Fruit fly (Drosophila melanogaster): Measurements from ENCODE around the gene CG10512.
A peak's percentile ranks its signal among the peaks of the same experiment; 100 is the strongest.

CG10512 gene

dm6 chr3L:21251381-21251780 lies 48.7 kb downstream of the CG10512 start (continued):
- TF ChIP-seq Met (GFP tag; optimal IDR thresholded peaks at IDR 0.05), result peak; percentile 50
- peak; percentile 40 for TF ChIP-seq CG31627 (GFP tag; optimal IDR thresholded peaks at IDR 0.05)
- TF ChIP-seq Sox102F (GFP tag; optimal IDR thresholded peaks at IDR 0.05), result peak; percentile 29
- peak; percentile 61 for TF ChIP-seq CG8632 (GFP tag; optimal IDR thresholded peaks at IDR 0.05)
- peak; percentile 69 for TF ChIP-seq CG15336 (GFP tag; IDR thresholded peaks at IDR 0.05)
- TF ChIP-seq Hr39 (GFP tag; optimal IDR thresholded peaks at IDR 0.05), result peak; percentile 45
- peak; percentile 35 for TF ChIP-seq dac (GFP tag; optimal IDR thresholded peaks at IDR 0.05)
- peak; percentile 50 for TF ChIP-seq CG34406 (GFP tag; optimal IDR thresholded peaks at IDR 0.05)
- peak; percentile 71 for TF ChIP-seq Ets96B (tag; optimal IDR thresholded peaks at IDR 0.05)
- TF ChIP-seq Ets21C (GFP tag; optimal IDR thresholded peaks at IDR 0.05), result peak; percentile 9
- TF ChIP-seq fd85E (GFP tag; optimal IDR thresholded peaks at IDR 0.05), result no peak
- TF ChIP-seq eg (GFP tag; IDR thresholded peaks at IDR 0.05), result 0 out of 3 replicates have a peak, but pooled peaks have one; percentile 50
- peak; percentile 43 for TF ChIP-seq Sox15 (GFP tag; optimal IDR thresholded peaks at IDR 0.05)
- TF ChIP-seq ss (GFP tag; optimal IDR thresholded peaks at IDR 0.05), result peak; percentile 60 to 85
- peak; percentile 56 for TF ChIP-seq esn (GFP tag; optimal IDR thresholded peaks at IDR 0.05)
- peak; percentile 36 for TF ChIP-seq CG6276 (GFP tag; optimal IDR thresholded peaks at IDR 0.05)
- TF ChIP-seq CG32006 (GFP tag; optimal IDR thresholded peaks at IDR 0.05), result peak; percentile 58

dm6 chr3L:21252525-21252924 lies 49.8 kb downstream of the CG10512 start:
- TF ChIP-seq Smox (GFP tag; optimal IDR thresholded peaks at IDR 0.05) (no peak), Sox102F (GFP tag; optimal IDR thresholded peaks at IDR 0.05) (peak; percentile 13), Sox14 (GFP tag; optimal IDR thresholded peaks at IDR 0.05) (no peak), CG32006 (GFP tag; optimal IDR thresholded peaks at IDR 0.05) (no peak), Hr39 (GFP tag; optimal IDR thresholded peaks at IDR 0.05) (peak; percentile 8), dsx (GFP tag; optimal IDR thresholded peaks at IDR 0.05; ENCODE audit: poor library complexity, severe bottlenecking) (no peak), svp (GFP tag) (peak; percentile 84), CG6792 (GFP tag; optimal IDR thresholded peaks at IDR 0.05) (no peak), CG31627 (GFP tag; optimal IDR thresholded peaks at IDR 0.05) (no peak), CG6276 (GFP tag; optimal IDR thresholded peaks at IDR 0.05) (no peak), lz (GFP tag; optimal IDR thresholded peaks at IDR 0.05) (no peak), eg (GFP tag; IDR thresholded peaks at IDR 0.05) (peak; percentile 15; the same call in 1 of the 3 replicates), CG6854 (GFP tag; optimal IDR thresholded peaks at IDR 0.05) (no peak), Eip75B (GFP tag; optimal IDR thresholded peaks at IDR 0.05) (no peak), CG8119 (GFP tag; IDR thresholded peaks at IDR 0.05) (0 out of 3 replicates have a peak, but pooled peaks have one; percentile 8), vri (GFP tag; optimal IDR thresholded peaks at IDR 0.05) (no peak), OdsH (GFP tag; optimal IDR thresholded peaks at IDR 0.05) (no peak), ss (GFP tag; optimal IDR thresholded peaks at IDR 0.05) (peak in 1 of 2 experiments; percentile 40), CG11902 (GFP tag; optimal IDR thresholded peaks at IDR 0.05) (peak; percentile 95), Sox15 (GFP tag; optimal IDR thresholded peaks at IDR 0.05) (no peak)

dm6 chr3L:21252932-21253760 lies 50.4 kb downstream of the CG10512 start:
- TF ChIP-seq vri (GFP tag; optimal IDR thresholded peaks at IDR 0.05), result no peak
- peak; percentile 47 for TF ChIP-seq dsx (GFP tag; optimal IDR thresholded peaks at IDR 0.05; ENCODE audit: poor library complexity, severe bottlenecking)
- peak; percentile 77 for TF ChIP-seq CG3032 (tag; optimal IDR thresholded peaks at IDR 0.05)
- TF ChIP-seq Eip78C (GFP tag), result peak; percentile 99
- no peak for TF ChIP-seq CG15336 (GFP tag; IDR thresholded peaks at IDR 0.05)
- TF ChIP-seq Ets96B (tag; optimal IDR thresholded peaks at IDR 0.05), result peak; percentile 80
- no peak for TF ChIP-seq Ets21C (GFP tag; optimal IDR thresholded peaks at IDR 0.05)
- no peak for TF ChIP-seq CG1621 (tag; optimal IDR thresholded peaks at IDR 0.05)
- TF ChIP-seq svp (GFP tag), result peak; percentile 69
- no peak for TF ChIP-seq dac (GFP tag; optimal IDR thresholded peaks at IDR 0.05)
- peak; percentile 27 for TF ChIP-seq Eip75B (GFP tag; optimal IDR thresholded peaks at IDR 0.05)
- no peak for TF ChIP-seq CG31627 (GFP tag; optimal IDR thresholded peaks at IDR 0.05)
- peak; percentile 51 for TF ChIP-seq cyc (GFP tag; optimal IDR thresholded peaks at IDR 0.05)
- TF ChIP-seq CG4318 (GFP tag; optimal IDR thresholded peaks at IDR 0.05), result no peak
- no peak for TF ChIP-seq CG7368 (GFP tag; optimal IDR thresholded peaks at IDR 0.05)
- peak; percentile 28 for TF ChIP-seq CG11902 (GFP tag; optimal IDR thresholded peaks at IDR 0.05)
- TF ChIP-seq acj6 (GFP tag; optimal IDR thresholded peaks at IDR 0.05), result peak; percentile 65
- no peak for TF ChIP-seq eg (GFP tag; IDR thresholded peaks at IDR 0.05)
- peak; percentile 59 for TF ChIP-seq lz (GFP tag; optimal IDR thresholded peaks at IDR 0.05)
- TF ChIP-seq CG34406 (GFP tag; optimal IDR thresholded peaks at IDR 0.05), result peak; percentile 53
- TF ChIP-seq CG8319 (GFP tag; optimal IDR thresholded peaks at IDR 0.05), result peak; percentile 31
- TF ChIP-seq Lpt (GFP tag; optimal IDR thresholded peaks at IDR 0.05), result no peak
- peak; percentile 80 for TF ChIP-seq esn (GFP tag; optimal IDR thresholded peaks at IDR 0.05)
- TF ChIP-seq pdm3 (GFP tag; optimal IDR thresholded peaks at IDR 0.05), result peak; percentile 42
- TF ChIP-seq Smox (GFP tag; optimal IDR thresholded peaks at IDR 0.05), result peak; percentile 56
- TF ChIP-seq fkh (GFP tag; optimal IDR thresholded peaks at IDR 0.05), result peak; percentile 59
- peak; percentile 34 for TF ChIP-seq CG16779 (tag; optimal IDR thresholded peaks at IDR 0.05)
- peak; percentile 25 for TF ChIP-seq Hr4 (GFP tag; optimal IDR thresholded peaks at IDR 0.05)
- TF ChIP-seq OdsH (GFP tag; optimal IDR thresholded peaks at IDR 0.05), result peak; percentile 47
- peak; percentile 51 for TF ChIP-seq fd59A (GFP tag; optimal IDR thresholded peaks at IDR 0.05)
